Fruit fly (Drosophila melanogaster): Measurements from ENCODE around the gene CG18766.

CG18766 gene

DNA sequence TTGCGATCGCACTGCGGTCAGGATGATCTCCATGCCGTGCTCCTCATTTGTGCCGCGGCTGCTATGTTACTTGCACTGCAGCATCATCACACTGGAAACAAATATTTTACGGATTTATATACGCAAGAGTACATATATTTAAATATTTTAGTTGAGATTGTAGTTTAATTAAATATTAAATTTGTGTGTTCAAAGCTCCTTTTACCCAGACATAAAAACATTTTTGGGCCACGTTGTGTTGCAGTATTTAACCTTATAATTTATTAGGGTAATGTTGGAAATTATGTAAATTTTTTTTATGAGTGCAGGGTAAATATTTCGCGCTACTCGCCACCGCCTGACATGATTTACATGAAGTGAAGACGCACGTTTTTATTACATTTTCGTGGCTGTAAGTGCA lies 47.5 kb downstream of the CG18766 start (continued):
- TF ChIP-seq Met (GFP tag; optimal IDR thresholded peaks at IDR 0.05) (no peak), ss (GFP tag; optimal IDR thresholded peaks at IDR 0.05) (peak in 1 of 2 experiments; percentile 18), achi (GFP tag; optimal IDR thresholded peaks at IDR 0.05) (peak; percentile 46), Ets96B (tag; optimal IDR thresholded peaks at IDR 0.05) (peak; percentile 49), CG4318 (GFP tag; optimal IDR thresholded peaks at IDR 0.05) (no peak), svp (GFP tag) (peak; percentile 73), Hr38 (GFP tag; optimal IDR thresholded peaks at IDR 0.05) (no peak), CG6163 (GFP tag; IDR thresholded peaks at IDR 0.05) (0 out of 3 replicates have a peak, but pooled peaks have one; percentile 21), OdsH (GFP tag; optimal IDR thresholded peaks at IDR 0.05) (peak; percentile 35)

dm6 chr3R:27196866-27197265 lies 48.2 kb downstream of the CG18766 start:
- no peak for TF ChIP-seq CG34406 (GFP tag; optimal IDR thresholded peaks at IDR 0.05)
- TF ChIP-seq eg (GFP tag; IDR thresholded peaks at IDR 0.05), result no peak
- TF ChIP-seq Ets21C (GFP tag; optimal IDR thresholded peaks at IDR 0.05), result no peak
- no peak for TF ChIP-seq acj6 (GFP tag; optimal IDR thresholded peaks at IDR 0.05)
- TF ChIP-seq OdsH (GFP tag; optimal IDR thresholded peaks at IDR 0.05), result no peak
- TF ChIP-seq CG8119 (GFP tag; IDR thresholded peaks at IDR 0.05), result no peak
- TF ChIP-seq CG10669 (GFP tag; optimal IDR thresholded peaks at IDR 0.05), result no peak
- TF ChIP-seq Ets96B (tag; optimal IDR thresholded peaks at IDR 0.05), result no peak
- no peak for TF ChIP-seq CG8319 (GFP tag; optimal IDR thresholded peaks at IDR 0.05)
- TF ChIP-seq Gug (GFP tag; IDR thresholded peaks at IDR 0.05), result no peak

DNA sequence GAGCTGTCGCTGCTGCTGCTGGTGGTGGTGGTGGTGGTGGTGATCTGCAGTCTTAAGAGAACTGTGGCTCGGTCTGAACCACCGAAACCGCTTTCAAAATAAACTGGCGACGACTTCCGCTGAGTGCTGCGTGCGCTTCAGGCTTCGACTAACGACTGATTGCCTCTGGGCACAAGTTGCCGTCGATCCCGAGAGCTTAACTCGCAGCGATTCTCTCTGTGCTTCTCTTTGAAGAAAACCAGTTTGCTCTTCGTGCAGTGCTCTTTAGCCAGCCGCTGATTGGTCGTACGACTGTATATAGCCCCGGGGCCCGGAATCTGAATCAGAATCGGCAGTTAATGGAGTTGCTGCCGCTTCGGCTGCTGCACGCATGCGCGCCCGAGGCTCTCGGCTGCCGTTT lies 50.9 kb downstream of the CG18766 start, which contains the start of gene Ser:
Ser (minus strand) TSS at position 162 of the 400 bp plus-strand sequence.
- TF ChIP-seq Met (GFP tag; optimal IDR thresholded peaks at IDR 0.05), result no peak
- no peak for TF ChIP-seq CG6792 (GFP tag; optimal IDR thresholded peaks at IDR 0.05)
- no peak for TF ChIP-seq CG10669 (GFP tag; optimal IDR thresholded peaks at IDR 0.05)
- TF ChIP-seq CG8119 (GFP tag; IDR thresholded peaks at IDR 0.05), result 0 out of 3 replicates have a peak, but pooled peaks have one; percentile 34
- no peak for TF ChIP-seq CG8319 (GFP tag; optimal IDR thresholded peaks at IDR 0.05)
- TF ChIP-seq CG4318 (GFP tag; optimal IDR thresholded peaks at IDR 0.05), result no peak
- TF ChIP-seq CG9139 (GFP tag; optimal IDR thresholded peaks at IDR 0.05), result peak; percentile 15
- no peak for TF ChIP-seq Sox102F (GFP tag; optimal IDR thresholded peaks at IDR 0.05)
- no peak for TF ChIP-seq CG6163 (GFP tag; IDR thresholded peaks at IDR 0.05)
- TF ChIP-seq topi (GFP tag; optimal IDR thresholded peaks at IDR 0.05), result no peak
- no peak for TF ChIP-seq Blimp-1 (GFP tag; optimal IDR thresholded peaks at IDR 0.05)
- no peak for TF ChIP-seq pdm3 (GFP tag; optimal IDR thresholded peaks at IDR 0.05)
- no peak for TF ChIP-seq Sox14 (GFP tag; optimal IDR thresholded peaks at IDR 0.05)
- no peak for TF ChIP-seq Smox (GFP tag; optimal IDR thresholded peaks at IDR 0.05)
- peak; percentile 63 for TF ChIP-seq svp (GFP tag)
- peak; percentile 22 to 86 for TF ChIP-seq ss (GFP tag; optimal IDR thresholded peaks at IDR 0.05)
- peak; percentile 55 for TF ChIP-seq CG1621 (tag; optimal IDR thresholded peaks at IDR 0.05)
- no peak for TF ChIP-seq salr (GFP tag; optimal IDR thresholded peaks at IDR 0.05)
- TF ChIP-seq OdsH (GFP tag; optimal IDR thresholded peaks at IDR 0.05), result no peak
- no peak for TF ChIP-seq CG15336 (GFP tag; IDR thresholded peaks at IDR 0.05)
- TF ChIP-seq Eip93F (GFP tag; optimal IDR thresholded peaks at IDR 0.05), result no peak
- TF ChIP-seq CG11902 (GFP tag; optimal IDR thresholded peaks at IDR 0.05), result no peak
- no peak for TF ChIP-seq achi (GFP tag; optimal IDR thresholded peaks at IDR 0.05)
- TF ChIP-seq spab (GFP tag; optimal IDR thresholded peaks at IDR 0.05), result no peak
- TF ChIP-seq cyc (GFP tag; optimal IDR thresholded peaks at IDR 0.05), result no peak
- peak; percentile 47 for TF ChIP-seq CG16779 (tag; optimal IDR thresholded peaks at IDR 0.05)
- no peak for TF ChIP-seq Eip75B (GFP tag; optimal IDR thresholded peaks at IDR 0.05)
- no peak for TF ChIP-seq fd85E (GFP tag; optimal IDR thresholded peaks at IDR 0.05)
- peak; percentile 57 for TF ChIP-seq CG6854 (GFP tag; optimal IDR thresholded peaks at IDR 0.05)
- TF ChIP-seq esn (GFP tag; optimal IDR thresholded peaks at IDR 0.05), result no peak
- peak; percentile 50 for TF ChIP-seq Eip78C (GFP tag)
- no peak for TF ChIP-seq fkh (GFP tag; optimal IDR thresholded peaks at IDR 0.05)
- TF ChIP-seq CG6808 (GFP tag; optimal IDR thresholded peaks at IDR 0.05), result peak; percentile 49
- TF ChIP-seq CG11762 (GFP tag; optimal IDR thresholded peaks at IDR 0.05; ENCODE audit: insufficient read depth), result no peak
- TF ChIP-seq Hr4 (GFP tag; optimal IDR thresholded peaks at IDR 0.05), result no peak
- TF ChIP-seq acj6 (GFP tag; optimal IDR thresholded peaks at IDR 0.05), result no peak
- TF ChIP-seq CG32006 (GFP tag; optimal IDR thresholded peaks at IDR 0.05), result no peak
- TF ChIP-seq Lpt (GFP tag; optimal IDR thresholded peaks at IDR 0.05), result no peak
- TF ChIP-seq Sox15 (GFP tag; optimal IDR thresholded peaks at IDR 0.05), result no peak
- no peak for TF ChIP-seq dac (GFP tag; optimal IDR thresholded peaks at IDR 0.05)
- peak; percentile 18 for TF ChIP-seq CG7368 (GFP tag; optimal IDR thresholded peaks at IDR 0.05)

Data from whole organism, prepupa.